Fruit fly (Drosophila melanogaster): ENCODE measurements around the gene Acp33A.

DNA sequence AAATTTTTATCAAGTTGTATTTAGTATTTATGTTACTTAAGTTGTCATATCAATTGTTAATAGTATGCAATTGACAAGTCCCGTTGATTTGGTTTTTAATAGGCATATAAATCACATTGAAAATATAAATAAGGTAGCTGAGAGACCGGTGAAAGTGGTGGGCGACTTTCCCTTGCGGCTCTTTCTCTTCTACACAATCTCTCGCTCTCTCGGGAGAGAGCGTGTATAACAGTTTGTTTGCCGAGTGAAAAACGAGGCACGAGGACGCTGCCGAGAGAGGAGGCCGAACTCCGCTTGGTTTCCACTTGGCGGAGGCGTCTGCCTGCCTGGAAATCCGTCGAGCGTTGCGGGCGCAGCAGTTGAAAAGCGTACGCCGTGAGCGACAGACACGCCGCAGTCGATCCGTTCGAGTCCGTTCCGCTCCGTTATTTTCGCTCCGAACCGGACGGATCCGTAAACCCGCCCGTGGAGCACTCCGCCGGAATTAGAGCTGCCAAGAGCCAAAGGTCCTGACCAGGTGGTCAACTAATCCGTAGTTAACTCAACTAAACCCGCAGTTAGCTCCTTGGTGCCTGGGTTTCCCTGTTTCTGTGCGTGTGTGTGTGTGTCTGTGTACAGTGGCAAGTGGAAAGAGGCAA is 9.7 kb downstream of the Acp33A start, which contains the start of gene kek2:
- TF ChIP-seq bab1 (GFP tag; optimal IDR thresholded peaks at IDR 0.05): no peak
- no peak for TF ChIP-seq Hr96 (GFP tag; optimal IDR thresholded peaks at IDR 0.05)
- TF ChIP-seq CG33017 (tag; optimal IDR thresholded peaks at IDR 0.05): no peak
- TF ChIP-seq Clk (GFP tag; optimal IDR thresholded peaks at IDR 0.05): no peak

All from whole organism, adult.